Fruit fly (Drosophila melanogaster) whole organism, embryonic: ENCODE results near the gene CG42758.

ENCODE experiments used
- CG11723 ChIP-seq: fragments of 200-800 bp; sonication (Bioruptor generic); optimal IDR thresholded peaks from 2 replicates; lab custom pipeline; 2017; ENCODE audit warnings: missing biosample characterization, mild to moderate bottlenecking, missing genetic modification characterization
- CG1233 ChIP-seq: fragments of 200-800 bp; sonication (Bioruptor generic); optimal IDR thresholded peaks from 4 replicates; lab custom pipeline; 2018; ENCODE audit warnings: missing biosample characterization, mild to moderate bottlenecking, missing genetic modification characterization
- CG12744 ChIP-seq: fragments of 200-800 bp; sonication (Bioruptor generic); optimal IDR thresholded peaks from 2 replicates; lab custom pipeline; 2016; ENCODE audit warnings: missing biosample characterization, missing genetic modification characterization
- CG13775 ChIP-seq: fragments of 200-800 bp; sonication (Bioruptor generic); optimal IDR thresholded peaks from 3 replicates; lab custom pipeline; 2017; ENCODE audit warnings: missing biosample characterization, mild to moderate bottlenecking, missing genetic modification characterization
- CG14050 ChIP-seq: fragments of 200-800 bp; sonication (Bioruptor generic); IDR thresholded peaks from 3 replicates; pipeline ENCODE4 v1.3.6; 2022; ENCODE audit warnings: missing biosample characterization, missing genetic modification characterization
- CG15514 ChIP-seq: fragments of 200-800 bp; sonication (Bioruptor generic); optimal IDR thresholded peaks from 3 replicates; lab custom pipeline; 2017; ENCODE audit warnings: missing biosample characterization, missing genetic modification characterization, mild to moderate bottlenecking, moderate library complexity, missing genetic modification reagents
- CG15601 ChIP-seq: fragments of 200-800 bp; sonication (Bioruptor generic); optimal IDR thresholded peaks from 3 replicates; lab custom pipeline; 2019; ENCODE audit warnings: missing biosample characterization, mild to moderate bottlenecking, missing genetic modification characterization, moderate library complexity
- CG1603 ChIP-seq: fragments of 200-800 bp; sonication (Bioruptor generic); optimal IDR thresholded peaks from 2 replicates; lab custom pipeline; 2019; ENCODE audit warnings: missing biosample characterization, mild to moderate bottlenecking, missing genetic modification characterization, moderate library complexity
- CG17385 ChIP-seq: fragments of 200-800 bp; sonication (Bioruptor generic); optimal IDR thresholded peaks from 3 replicates; lab custom pipeline; 2018; ENCODE audit warnings: missing biosample characterization, mild to moderate bottlenecking, missing genetic modification characterization
- CG17829 ChIP-seq: fragments of 200-800 bp; optimal IDR thresholded peaks from 2 replicates; lab custom pipeline; 2019; ENCODE audit warnings: missing biosample characterization, mild to moderate bottlenecking, missing genetic modification characterization, moderate library complexity
- CG17912 ChIP-seq: fragments of 200-800 bp; sonication (Bioruptor generic); optimal IDR thresholded peaks from 2 replicates; lab custom pipeline; 2018; ENCODE audit warnings: missing biosample characterization, mild to moderate bottlenecking, missing genetic modification characterization
- CG18011 ChIP-seq: fragments of 200-800 bp; sonication (Bioruptor generic); optimal IDR thresholded peaks from 2 replicates; lab custom pipeline; 2017; ENCODE audit warnings: missing biosample characterization, missing genetic modification characterization, mild to moderate bottlenecking, moderate library complexity, missing genotype
- CG2120 ChIP-seq: fragments of 200-800 bp; sonication (Bioruptor generic); optimal IDR thresholded peaks from 3 replicates; lab custom pipeline; 2016; ENCODE audit warnings: missing biosample characterization, missing genetic modification characterization
- CG2889 ChIP-seq: fragments of 200-800 bp; sonication (Bioruptor generic); IDR thresholded peaks from 3 replicates; pipeline ENCODE4 v1.3.6; 2022; ENCODE audit warnings: missing biosample characterization, missing genetic modification characterization
- CG31224 ChIP-seq: fragments of 200-800 bp; sonication (Bioruptor generic); IDR thresholded peaks from 2 replicates; pipeline ENCODE4 v1.3.6; 2022; ENCODE audit warnings: missing biosample characterization, missing genetic modification characterization
- CG31365 ChIP-seq: fragments of 200-800 bp; sonication (Bioruptor generic); optimal IDR thresholded peaks from 2 replicates; lab custom pipeline; 2018; ENCODE audit warnings: missing biosample characterization, mild to moderate bottlenecking, missing genetic modification characterization
- CG33213 ChIP-seq: fragments of 200-800 bp; sonication (Bioruptor generic); optimal IDR thresholded peaks from 3 replicates; lab custom pipeline; 2016; ENCODE audit warnings: missing biosample characterization, missing genetic modification characterization
- CG42726 ChIP-seq: fragments of 200-800 bp; sonication (Bioruptor generic); IDR thresholded peaks from 2 replicates; pipeline ENCODE4 v1.3.6; 2022; ENCODE audit warnings: missing biosample characterization, missing genetic modification characterization; ENCODE audit not compliant: partially characterized antibody
- CG4328 ChIP-seq: fragments of 200-800 bp; sonication (Bioruptor generic); optimal IDR thresholded peaks from 3 replicates; lab custom pipeline; 2017; ENCODE audit warnings: missing biosample characterization, missing genetic modification reagents, missing genetic modification characterization
- CG4854 ChIP-seq: fragments of 200-800 bp; sonication (Bioruptor generic); optimal IDR thresholded peaks from 2 replicates; lab custom pipeline; 2016; ENCODE audit warnings: missing biosample characterization, missing genetic modification characterization, inconsistent platforms
- CG6791 ChIP-seq: fragments of 200-800 bp; sonication (Bioruptor generic); IDR thresholded peaks from 3 replicates; pipeline ENCODE4 v1.3.6; 2022; ENCODE audit warnings: missing biosample characterization, missing genetic modification characterization; ENCODE audit not compliant: partially characterized antibody
- CG6813 ChIP-seq: fragments of 200-800 bp; sonication (Bioruptor generic); optimal IDR thresholded peaks from 2 replicates; lab custom pipeline; 2017; ENCODE audit warnings: missing biosample characterization, missing genetic modification characterization, mild to moderate bottlenecking, moderate library complexity, missing genetic modification reagents
- CG7372 ChIP-seq: fragments of 200-800 bp; sonication (Bioruptor generic); IDR thresholded peaks from 2 replicates; pipeline ENCODE4 v1.3.6; 2022; ENCODE audit warnings: missing biosample characterization, missing genetic modification characterization
- CG9215 ChIP-seq: fragments of 200-800 bp; sonication (Bioruptor generic); IDR thresholded peaks from 2 replicates; pipeline ENCODE4 v1.3.6; 2022; ENCODE audit warnings: missing biosample characterization, missing genetic modification characterization
- CG9817 ChIP-seq: fragments of 200-800 bp; sonication (Bioruptor generic); optimal IDR thresholded peaks from 2 replicates; lab custom pipeline; 2018; ENCODE audit warnings: missing biosample characterization, mild to moderate bottlenecking, missing genetic modification characterization, moderate library complexity
- Chrac-16 ChIP-seq: fragments of 200-800 bp; sonication (Bioruptor generic); optimal IDR thresholded peaks from 3 replicates; lab custom pipeline; 2016; ENCODE audit warnings: missing biosample characterization, missing genetic modification characterization
- Dbx ChIP-seq: fragments of 200-800 bp; sonication (Bioruptor generic); IDR thresholded peaks from 3 replicates; pipeline ENCODE4 v1.3.6; 2022; ENCODE audit warnings: missing biosample characterization, missing genetic modification characterization
- GATAe ChIP-seq: fragments of 200-800 bp; sonication (Bioruptor generic); conservative IDR thresholded peaks from 2 replicates; pipeline ENCODE4 v1.3.6; 2022; ENCODE audit warnings: missing biosample characterization, missing genetic modification characterization
- MBD-R2 ChIP-seq: fragments of 200-800 bp; sonication (Bioruptor generic); IDR thresholded peaks from 2 replicates; pipeline ENCODE4 v1.3.6; 2022; ENCODE audit warnings: missing biosample characterization, missing genetic modification characterization
- Nf-YB ChIP-seq: fragments of 200-800 bp; sonication (Bioruptor generic); optimal IDR thresholded peaks from 3 replicates; lab custom pipeline; 2019; ENCODE audit warnings: missing biosample characterization, mild to moderate bottlenecking, missing genetic modification characterization, moderate library complexity
- Side ChIP-seq: fragments of 200-800 bp; sonication (Bioruptor generic); optimal IDR thresholded peaks from 2 replicates; lab custom pipeline; 2016; ENCODE audit warnings: missing biosample characterization, missing genetic modification characterization
- TFAM ChIP-seq: fragments of 200-800 bp; sonication (Bioruptor generic); optimal IDR thresholded peaks from 2 replicates; lab custom pipeline; 2017; ENCODE audit warnings: missing biosample characterization, missing genetic modification characterization, inconsistent platforms
- Tbp ChIP-seq: fragments of >200 bp; optimal IDR thresholded peaks from 2 replicates; lab custom pipeline; 2018; ENCODE audit warnings: missing biosample characterization, missing genetic modification characterization
- Xbp1 ChIP-seq: fragments of 200-800 bp; sonication (Bioruptor generic); optimal IDR thresholded peaks from 3 replicates; lab custom pipeline; 2016; ENCODE audit warnings: missing biosample characterization, mild to moderate bottlenecking, missing genetic modification characterization
- ab ChIP-seq: fragments of 200-800 bp; sonication (Bioruptor generic); optimal IDR thresholded peaks from 2 replicates; lab custom pipeline; 2016; ENCODE audit warnings: missing biosample characterization, missing genetic modification characterization
- cas ChIP-seq: fragments of 200-800 bp; sonication (Bioruptor generic); IDR thresholded peaks from 2 replicates; pipeline ENCODE4 v1.3.6; 2022; ENCODE audit warnings: missing biosample characterization, missing genetic modification characterization
- chif ChIP-seq, 2 experiments: fragments of 200-800 bp; sonication (Bioruptor generic); optimal IDR thresholded peaks; 3 replicates each; lab custom pipeline; 2016; ENCODE audit warnings: missing biosample characterization in 2 of 2, missing genetic modification characterization in 2 of 2
- dysf ChIP-seq: fragments of 200-800 bp; sonication (Bioruptor generic); IDR thresholded peaks from 3 replicates; pipeline ENCODE4 v1.3.6; 2022; ENCODE audit warnings: missing biosample characterization, missing genetic modification characterization
- fd3F ChIP-seq: fragments of 200-800 bp; sonication (Bioruptor generic); optimal IDR thresholded peaks from 2 replicates; lab custom pipeline; 2018; ENCODE audit warnings: missing biosample characterization, mild to moderate bottlenecking, missing genetic modification characterization, moderate library complexity
- gsb ChIP-seq: fragments of 200-800 bp; sonication (Bioruptor generic); IDR thresholded peaks from 2 replicates; pipeline ENCODE4 v1.3.6; 2022; ENCODE audit warnings: missing biosample characterization, missing genetic modification characterization
- jumu ChIP-seq: fragments of 200-800 bp; sonication (Bioruptor generic); optimal IDR thresholded peaks from 3 replicates; lab custom pipeline; 2016; ENCODE audit warnings: missing biosample characterization, missing genetic modification characterization
- lola ChIP-seq, 3 experiments: fragments of >200 bp in 2 of 3; fragments of 200-800 bp in 1 of 3; sonication (Bioruptor generic) in 1 of 3; optimal IDR thresholded peaks; 2 replicates each; lab custom pipeline; 2017 to 2019; ENCODE audit warnings: missing biosample characterization in 3 of 3, missing genetic modification characterization in 3 of 3, mild to moderate bottlenecking in 1 of 3, moderate library complexity in 1 of 3
- nerfin-1 ChIP-seq: fragments of 200-800 bp; sonication (Bioruptor generic); optimal IDR thresholded peaks from 3 replicates; lab custom pipeline; 2019; ENCODE audit warnings: missing biosample characterization, mild to moderate bottlenecking, missing genetic modification characterization, moderate library complexity
- nom ChIP-seq: fragments of 200-800 bp; sonication (Bioruptor generic); optimal IDR thresholded peaks from 2 replicates; lab custom pipeline; 2017; ENCODE audit warnings: missing biosample characterization, missing genetic modification characterization, mild to moderate bottlenecking, moderate library complexity, missing genetic modification reagents
- org-1 ChIP-seq: fragments of 200-800 bp; sonication (Bioruptor generic); optimal IDR thresholded peaks from 2 replicates; lab custom pipeline; 2017; ENCODE audit warnings: missing biosample characterization, missing genetic modification characterization
- p53 ChIP-seq: fragments of 200-800 bp; sonication (Bioruptor generic); optimal IDR thresholded peaks from 2 replicates; lab custom pipeline; 2016; ENCODE audit warnings: missing biosample characterization, missing genetic modification characterization
- peb ChIP-seq: fragments of 200-800 bp; sonication (Bioruptor generic); IDR thresholded peaks from 2 replicates; pipeline ENCODE4 v1.3.6; 2022; ENCODE audit warnings: missing biosample characterization, missing genetic modification characterization
- sim ChIP-seq: fragments of 200-800 bp; sonication (Bioruptor generic); IDR thresholded peaks from 2 replicates; pipeline ENCODE4 v1.3.6; 2022; ENCODE audit warnings: missing biosample characterization, missing genetic modification characterization
- so ChIP-seq: fragments of 200-800 bp; sonication (Bioruptor generic); IDR thresholded peaks from 3 replicates; pipeline ENCODE4 v1.3.6; 2022; ENCODE audit warnings: missing biosample characterization, missing genetic modification characterization
- sr ChIP-seq: fragments of 200-800 bp; sonication (Bioruptor generic); IDR thresholded peaks from 3 replicates; pipeline ENCODE4 v1.3.6; 2022; ENCODE audit warnings: missing biosample characterization, missing genetic modification characterization
- unpg ChIP-seq: fragments of 200-800 bp; sonication (Bioruptor generic); optimal IDR thresholded peaks from 3 replicates; lab custom pipeline; 2018; ENCODE audit warnings: missing biosample characterization, mild to moderate bottlenecking, missing genetic modification characterization, moderate library complexity

Gene CG42758

dm6 chr3L:14555052-14555451 is 12.2 kb upstream of the CG42758 start (continued):
- TF ChIP-seq dysf (no peak), CG15514 (GFP tag; lab: Kevin White, UChicago) (peak; percentile 68), CG17829 (tag; lab: Kevin White, UChicago) (no peak), p53 (GFP tag; lab: Kevin White, UChicago) (no peak), GATAe (GFP tag; lab: Robert Waterston, UW) (no peak), CG31365 (tag; lab: Kevin White, UChicago) (peak; percentile 53), Side (GFP tag; lab: Kevin White, UChicago) (peak; percentile 30), gsb (GFP tag; lab: Robert Waterston, UW) (no peak), Dbx (GFP tag; lab: Robert Waterston, UW) (0 out of 3 replicates have a peak, but pooled peaks have one; percentile 12), CG12744 (no peak), CG1603 (peak; percentile 4), jumu (GFP tag; lab: Kevin White, UChicago) (no peak), CG15601 (tag; lab: Kevin White, UChicago) (peak; percentile 65), CG42726 (no peak), CG9215 (no peak), CG31224 (GFP tag; lab: Robert Waterston, UW) (no peak), CG17912 (peak; percentile 65), org-1 (GFP tag; lab: Kevin White, UChicago) (peak; percentile 23), lola (GFP tag; optimal IDR thresholded peaks at IDR 0.05; lab: Kevin White, UChicago) (peak in 1 of 3 experiments; percentile 28), cas (GFP tag; lab: Robert Waterston, UW) (no peak), CG7372 (no peak), sr (GFP tag; lab: Robert Waterston, UW) (no peak), CG6813 (GFP tag; lab: Kevin White, UChicago) (peak; percentile 68), CG2120 (GFP tag; lab: Kevin White, UChicago) (no peak), CG18011 (GFP tag; lab: Kevin White, UChicago) (no peak), nom (peak; percentile 22), CG4854 (GFP tag; lab: Kevin White, UChicago) (no peak), CG11723 (peak; percentile 56), so (GFP tag; lab: Robert Waterston, UW) (0 out of 3 replicates have a peak, but pooled peaks have one; percentile 50), CG2889 (GFP tag; lab: Robert Waterston, UW) (no peak), Nf-YB (GFP tag; lab: Kevin White, UChicago) (peak; percentile 24), CG6791 (GFP tag; lab: Robert Waterston, UW) (no peak), Tbp (GFP tag; lab: Kevin White, UChicago) (no peak), MBD-R2 (GFP tag; lab: Robert Waterston, UW) (no peak), CG17385 (GFP tag; lab: Kevin White, UChicago) (peak; percentile 39), CG4328 (GFP tag; lab: Kevin White, UChicago) (peak; percentile 47), chif (GFP tag; optimal IDR thresholded peaks at IDR 0.05; lab: Kevin White, UChicago) (no peak), unpg (GFP tag; lab: Kevin White, UChicago) (peak; percentile 4), CG14050 (no peak), CG9817 (tag; lab: Kevin White, UChicago) (no peak), sim (GFP tag; lab: Robert Waterston, UW) (no peak), nerfin-1 (tag; lab: Kevin White, UChicago) (peak; percentile 54), peb (GFP tag; lab: Robert Waterston, UW) (no peak), fd3F (GFP tag; lab: Kevin White, UChicago) (no peak), CG13775 (GFP tag; lab: Kevin White, UChicago) (no peak), Chrac-16 (GFP tag; lab: Kevin White, UChicago) (no peak), ab (no peak), CG1233 (peak; percentile 60), TFAM (no peak), CG33213 (no peak), Xbp1 (GFP tag; lab: Kevin White, UChicago) (no peak)
